Fruit fly (Drosophila melanogaster) whole organism, embryonic: ENCODE results near the gene CG12241.

ENCODE experiments used
- Awh ChIP-seq: fragments of 200-800 bp; sonication (Bioruptor generic); IDR thresholded peaks from 2 replicates; pipeline ENCODE4, ENCODE4 v1.3.6; 2022; ENCODE audit warnings: missing biosample characterization, missing genetic modification characterization
- Bdp1 ChIP-seq: fragments of 200-800 bp; sonication (Bioruptor generic); optimal IDR thresholded peaks from 3 replicates; lab custom pipeline; 2016; ENCODE audit warnings: missing biosample characterization, missing genetic modification characterization
- CG10565 ChIP-seq: fragments of 200-800 bp; sonication (Bioruptor generic); optimal IDR thresholded peaks from 3 replicates; lab custom pipeline; 2016; ENCODE audit warnings: missing biosample characterization, mild to moderate bottlenecking, missing genetic modification characterization
- CG10654 ChIP-seq: fragments of 200-800 bp; sonication (Bioruptor generic); optimal IDR thresholded peaks from 2 replicates; lab custom pipeline; 2016; ENCODE audit warnings: missing biosample characterization, missing genetic modification characterization
- CG11093 ChIP-seq: fragments of 200-800 bp; sonication (Bioruptor generic); IDR thresholded peaks from 3 replicates; pipeline ENCODE4 v1.3.6; 2022; ENCODE audit warnings: missing biosample characterization, missing genetic modification characterization
- CG13424 ChIP-seq: fragments of 200-800 bp; sonication (Bioruptor generic); optimal IDR thresholded peaks from 2 replicates; lab custom pipeline; 2019; ENCODE audit warnings: missing biosample characterization, mild to moderate bottlenecking, missing genetic modification characterization, moderate library complexity
- CG14014 ChIP-seq: fragments of 200-800 bp; sonication (Bioruptor generic); IDR thresholded peaks from 2 replicates; pipeline ENCODE4 v1.3.6; 2022; ENCODE audit warnings: missing biosample characterization, missing genetic modification characterization
- CG14667 ChIP-seq: fragments of 200-800 bp; sonication (Bioruptor generic); IDR thresholded peaks from 2 replicates; pipeline ENCODE4 v1.3.6; 2022; ENCODE audit warnings: missing biosample characterization, missing genetic modification characterization
- CG15514 ChIP-seq: fragments of 200-800 bp; sonication (Bioruptor generic); optimal IDR thresholded peaks from 3 replicates; lab custom pipeline; 2017; ENCODE audit warnings: missing biosample characterization, missing genetic modification characterization, mild to moderate bottlenecking, moderate library complexity, missing genetic modification reagents
- CG16813 ChIP-seq: fragments of 200-800 bp; sonication (Bioruptor generic); IDR thresholded peaks from 3 replicates; pipeline ENCODE4 v1.3.6; 2022; ENCODE audit warnings: missing biosample characterization, missing genetic modification characterization; ENCODE audit not compliant: partially characterized antibody
- CG2875 ChIP-seq: fragments of 200-800 bp; sonication (Bioruptor generic); optimal IDR thresholded peaks from 2 replicates; lab custom pipeline; 2017; ENCODE audit warnings: missing biosample characterization, mild to moderate bottlenecking, missing genetic modification characterization, missing genetic modification reagents
- CG30431 ChIP-seq: fragments of 200-800 bp; sonication (Bioruptor generic); optimal IDR thresholded peaks from 2 replicates; lab custom pipeline; 2017; ENCODE audit warnings: missing biosample characterization, missing genetic modification characterization
- CG31365 ChIP-seq: fragments of 200-800 bp; sonication (Bioruptor generic); optimal IDR thresholded peaks from 2 replicates; lab custom pipeline; 2018; ENCODE audit warnings: missing biosample characterization, mild to moderate bottlenecking, missing genetic modification characterization
- CG34376 ChIP-seq: fragments of 200-800 bp; sonication (Bioruptor generic); optimal IDR thresholded peaks from 2 replicates; lab custom pipeline; 2018; ENCODE audit warnings: missing biosample characterization, mild to moderate bottlenecking, missing genetic modification characterization
- CG6175 ChIP-seq: fragments of 200-800 bp; sonication (Bioruptor generic); IDR thresholded peaks from 3 replicates; pipeline ENCODE4 v1.3.6; 2022; ENCODE audit warnings: missing biosample characterization, missing genetic modification characterization
- CG6254 ChIP-seq: fragments of 200-800 bp; sonication (Bioruptor generic); optimal IDR thresholded peaks from 3 replicates; lab custom pipeline; 2017; ENCODE audit warnings: mild to moderate bottlenecking, missing biosample characterization, missing genetic modification reagents, missing genetic modification characterization
- CG7357 ChIP-seq: fragments of 200-800 bp; sonication (Bioruptor generic); IDR thresholded peaks from 3 replicates; pipeline ENCODE4 v1.3.6; 2022; ENCODE audit warnings: missing biosample characterization, missing genetic modification characterization
- CG8944 ChIP-seq: fragments of 200-800 bp; sonication (Bioruptor generic); optimal IDR thresholded peaks from 3 replicates; lab custom pipeline; 2016; ENCODE audit warnings: missing biosample characterization, missing genetic modification characterization
- Dll ChIP-seq: fragments of 200-800 bp; sonication (Bioruptor generic); IDR thresholded peaks from 4 replicates; pipeline ENCODE4 v1.3.6; 2022; ENCODE audit warnings: missing biosample characterization, missing genetic modification characterization; ENCODE audit not compliant: partially characterized antibody
- Elba2 ChIP-seq: fragments of 200-800 bp; sonication (Bioruptor generic); optimal IDR thresholded peaks from 3 replicates; lab custom pipeline; 2016; ENCODE audit warnings: missing biosample characterization, missing genetic modification characterization
- Fer1 ChIP-seq: fragments of 200-800 bp; sonication (Bioruptor generic); optimal IDR thresholded peaks from 2 replicates; lab custom pipeline; 2017; ENCODE audit warnings: missing biosample characterization, mild to moderate bottlenecking, missing genetic modification characterization
- H15 ChIP-seq: fragments of 200-800 bp; sonication (Bioruptor generic); IDR thresholded peaks from 3 replicates; pipeline ENCODE4 v1.3.6; 2022; ENCODE audit warnings: missing biosample characterization, missing genetic modification characterization
- Hmr ChIP-seq: fragments of 200-800 bp; sonication (Bioruptor generic); optimal IDR thresholded peaks from 3 replicates; lab custom pipeline; 2017; ENCODE audit warnings: mild to moderate bottlenecking, missing biosample characterization, missing genetic modification reagents, missing genetic modification characterization
- Hr3 ChIP-seq: fragments of 200-800 bp; sonication (Bioruptor generic); optimal IDR thresholded peaks from 3 replicates; lab custom pipeline; 2016; ENCODE audit warnings: missing biosample characterization, missing genetic modification characterization
- MESR4 ChIP-seq: fragments of 200-800 bp; sonication (Bioruptor generic); optimal IDR thresholded peaks from 2 replicates; lab custom pipeline; 2018; ENCODE audit warnings: missing biosample characterization, mild to moderate bottlenecking, missing genetic modification characterization, moderate library complexity
- MTF-1 ChIP-seq: fragments of 200-800 bp; sonication (Bioruptor generic); optimal IDR thresholded peaks from 2 replicates; lab custom pipeline; 2018; ENCODE audit warnings: missing biosample characterization, mild to moderate bottlenecking, missing genetic modification characterization, borderline replicate concordance
- Mrtf ChIP-seq: fragments of 200-800 bp; sonication (Bioruptor generic); IDR thresholded peaks from 3 replicates; pipeline ENCODE4 v1.3.6; 2022; ENCODE audit warnings: missing biosample characterization, missing genetic modification characterization
- Neu2 ChIP-seq: fragments of 200-800 bp; sonication (Bioruptor generic); optimal IDR thresholded peaks from 3 replicates; lab custom pipeline; 2016; ENCODE audit warnings: missing biosample characterization, missing genetic modification characterization, borderline replicate concordance
- Optix ChIP-seq: fragments of 200-800 bp; sonication (Bioruptor generic); IDR thresholded peaks from 3 replicates; pipeline ENCODE4 v1.3.6; 2022; ENCODE audit warnings: missing biosample characterization, missing genetic modification characterization
- PHDP ChIP-seq: fragments of 200-800 bp; sonication (Bioruptor generic); optimal IDR thresholded peaks from 3 replicates; lab custom pipeline; 2018; ENCODE audit warnings: missing biosample characterization, mild to moderate bottlenecking, missing genetic modification characterization, moderate library complexity
- Usf ChIP-seq: fragments of 200-800 bp; sonication (Bioruptor generic); optimal IDR thresholded peaks from 2 replicates; lab custom pipeline; 2017; ENCODE audit warnings: missing genotype, missing biosample characterization, missing genetic modification characterization
- Vsx1 ChIP-seq: fragments of 200-800 bp; sonication (Bioruptor generic); optimal IDR thresholded peaks from 2 replicates; lab custom pipeline; 2017; ENCODE audit warnings: missing biosample characterization, mild to moderate bottlenecking, missing genetic modification characterization, missing genetic modification reagents
- YL-1 ChIP-seq: fragments of 200-800 bp; sonication (Bioruptor generic); optimal IDR thresholded peaks from 3 replicates; lab custom pipeline; 2017; ENCODE audit warnings: missing biosample characterization, mild to moderate bottlenecking, missing genetic modification characterization
- ase ChIP-seq: fragments of 200-800 bp; sonication (Bioruptor generic); IDR thresholded peaks from 3 replicates; pipeline ENCODE4 v1.3.6; 2022; ENCODE audit warnings: missing biosample characterization, missing genetic modification characterization
- ato ChIP-seq: fragments of 200-800 bp; sonication (Bioruptor generic); IDR thresholded peaks from 2 replicates; pipeline ENCODE4 v1.3.6; 2022; ENCODE audit warnings: missing biosample characterization, missing genetic modification characterization; ENCODE audit not compliant: partially characterized antibody
- disco-r ChIP-seq: fragments of 200-800 bp; sonication (Bioruptor generic); optimal IDR thresholded peaks from 2 replicates; lab custom pipeline; 2016; ENCODE audit warnings: missing biosample characterization, missing genetic modification characterization
- fd102C ChIP-seq: fragments of 200-800 bp; sonication (Bioruptor generic); optimal IDR thresholded peaks from 2 replicates; lab custom pipeline; 2018; ENCODE audit warnings: missing biosample characterization, mild to moderate bottlenecking, missing genetic modification characterization, moderate library complexity
- her ChIP-seq: fragments of 200-800 bp; sonication (Bioruptor generic); optimal IDR thresholded peaks from 2 replicates; lab custom pipeline; 2016; ENCODE audit warnings: missing biosample characterization, missing genetic modification characterization
- luna ChIP-seq: fragments of 200-800 bp; sonication (Bioruptor generic); optimal IDR thresholded peaks from 2 replicates; lab custom pipeline; 2016; ENCODE audit warnings: missing biosample characterization, missing genetic modification characterization
- nerfin-2 ChIP-seq: fragments of 200-800 bp; sonication (Bioruptor generic); IDR thresholded peaks from 2 replicates; pipeline ENCODE4 v1.3.6; 2022; ENCODE audit warnings: missing biosample characterization, missing genetic modification characterization; ENCODE audit not compliant: partially characterized antibody
- odd ChIP-seq: fragments of 200-800 bp; sonication (Bioruptor generic); optimal IDR thresholded peaks from 2 replicates; lab custom pipeline; 2017; ENCODE audit warnings: missing biosample characterization, mild to moderate bottlenecking, missing genetic modification characterization
- org-1 ChIP-seq: fragments of 200-800 bp; sonication (Bioruptor generic); optimal IDR thresholded peaks from 2 replicates; lab custom pipeline; 2017; ENCODE audit warnings: missing biosample characterization, missing genetic modification characterization
- peb ChIP-seq: fragments of 200-800 bp; sonication (Bioruptor generic); IDR thresholded peaks from 2 replicates; pipeline ENCODE4 v1.3.6; 2022; ENCODE audit warnings: missing biosample characterization, missing genetic modification characterization
- pho ChIP-seq: fragments of 200-800 bp; sonication (Bioruptor generic); optimal IDR thresholded peaks from 2 replicates; lab custom pipeline; 2016; ENCODE audit warnings: missing biosample characterization, missing genetic modification characterization
- pzg ChIP-seq: fragments of 200-800 bp; sonication (Bioruptor generic); optimal IDR thresholded peaks from 3 replicates; lab custom pipeline; 2018; ENCODE audit warnings: missing biosample characterization, mild to moderate bottlenecking, missing genetic modification characterization, moderate library complexity
- sens ChIP-seq: fragments of 200-800 bp; sonication (Bioruptor generic); peaks from one replicate; lab custom pipeline; 2016; ENCODE audit warnings: missing biosample characterization, missing genetic modification characterization
- seq ChIP-seq: fragments of 200-800 bp; sonication (Bioruptor generic); IDR thresholded peaks from 2 replicates; pipeline ENCODE4 v1.3.6; 2022; ENCODE audit warnings: missing biosample characterization, missing genetic modification characterization
- slbo ChIP-seq: fragments of 200-800 bp; sonication (Bioruptor generic); IDR thresholded peaks from 2 replicates; pipeline ENCODE4 v1.3.6; 2022; ENCODE audit warnings: missing biosample characterization, missing genetic modification characterization
- sug ChIP-seq: fragments of 200-800 bp; optimal IDR thresholded peaks from 2 replicates; lab custom pipeline; 2019; ENCODE audit warnings: missing biosample characterization, mild to moderate bottlenecking, missing genetic modification characterization, moderate library complexity
- tap ChIP-seq: fragments of 200-800 bp; optimal IDR thresholded peaks from 3 replicates; lab custom pipeline; 2019; ENCODE audit warnings: missing biosample characterization, mild to moderate bottlenecking, missing genetic modification characterization, moderate library complexity

Gene CG12241

dm6 chr3R:15229329-15229876 is 10.3 kb downstream of the CG12241 start, which contains the start of the genes Art3 and mRpS10 (continued):
- TF ChIP-seq Neu2 (GFP tag; lab: Kevin White, UChicago) = peak; percentile 100
- peak; percentile 100 for TF ChIP-seq Awh
- TF ChIP-seq slbo (GFP tag; lab: Robert Waterston, UW) = peak; percentile 100
- TF ChIP-seq Hr3 = peak; percentile 100
- TF ChIP-seq tap = peak; percentile 100
- peak; percentile 100 for TF ChIP-seq sens
- peak; percentile 100 for TF ChIP-seq CG14667 (GFP tag; lab: Robert Waterston, UW)
- TF ChIP-seq MTF-1 (GFP tag; lab: Kevin White, UChicago) = peak; percentile 100
- peak; percentile 100 for TF ChIP-seq CG6175 (GFP tag; lab: Robert Waterston, UW)
- TF ChIP-seq pho = peak; percentile 100
- TF ChIP-seq Usf (GFP tag; lab: Kevin White, UChicago) = peak; percentile 100
- TF ChIP-seq CG14014 (GFP tag; lab: Robert Waterston, UW) = peak; percentile 100
- peak; percentile 100 for TF ChIP-seq YL-1 (GFP tag; lab: Kevin White, UChicago)
- TF ChIP-seq CG10565 (GFP tag; lab: Kevin White, UChicago) = peak; percentile 99
- TF ChIP-seq CG6254 (GFP tag; lab: Kevin White, UChicago) = peak; percentile 98
- peak; percentile 100 for TF ChIP-seq sug (tag; lab: Kevin White, UChicago)
- peak; percentile 100 for TF ChIP-seq peb
- peak; percentile 100 for TF ChIP-seq CG2875 (GFP tag; lab: Kevin White, UChicago)
- peak; percentile 99 for TF ChIP-seq odd (GFP tag; lab: Kevin White, UChicago)
- TF ChIP-seq CG8944 = peak; percentile 100
- peak; percentile 100 for TF ChIP-seq Hmr (GFP tag; lab: Kevin White, UChicago)
- peak; percentile 100 for TF ChIP-seq Mrtf
- TF ChIP-seq Elba2 (GFP tag; lab: Kevin White, UChicago) = peak; percentile 100
- peak; percentile 100 for TF ChIP-seq CG11093
- peak; percentile 100 for TF ChIP-seq ase (GFP tag; lab: Robert Waterston, UW)
- peak; percentile 99 for TF ChIP-seq Vsx1 (GFP tag; lab: Kevin White, UChicago)
- peak; percentile 88; the same call in 2 of the 3 replicates for TF ChIP-seq Optix (GFP tag; lab: Robert Waterston, UW)
- no peak for TF ChIP-seq CG16813 (GFP tag; lab: Robert Waterston, UW)
- no peak for TF ChIP-seq nerfin-2
- peak; percentile 100 for TF ChIP-seq seq (GFP tag; lab: Robert Waterston, UW)
- TF ChIP-seq CG30431 (GFP tag; lab: Kevin White, UChicago) = peak; percentile 100
- TF ChIP-seq luna (GFP tag; lab: Kevin White, UChicago) = peak; percentile 99
- peak; percentile 100 for TF ChIP-seq Fer1 (GFP tag; lab: Kevin White, UChicago)
- peak; percentile 99 for TF ChIP-seq CG7357 (GFP tag; lab: Robert Waterston, UW)
- TF ChIP-seq CG34376 = peak; percentile 100
- peak; percentile 100 for TF ChIP-seq PHDP (tag; lab: Kevin White, UChicago)
- peak; percentile 99 for TF ChIP-seq fd102C (GFP tag; lab: Kevin White, UChicago)
- TF ChIP-seq Bdp1 (GFP tag; lab: Kevin White, UChicago) = peak; percentile 96
- peak; percentile 100 for TF ChIP-seq CG10654
- TF ChIP-seq H15 (GFP tag; lab: Robert Waterston, UW) = peak; percentile 100
- TF ChIP-seq ato (GFP tag; lab: Robert Waterston, UW) = no peak
- peak; percentile 100 for TF ChIP-seq org-1 (GFP tag; lab: Kevin White, UChicago)
- TF ChIP-seq CG13424 (tag; lab: Kevin White, UChicago) = peak; percentile 100
- peak; percentile 96 for TF ChIP-seq CG15514 (GFP tag; lab: Kevin White, UChicago)
- peak; percentile 76 for TF ChIP-seq pzg (GFP tag; lab: Kevin White, UChicago)
- TF ChIP-seq her = peak; percentile 98
- TF ChIP-seq disco-r = peak; percentile 100
- TF ChIP-seq Dll = no peak
- peak; percentile 93 for TF ChIP-seq MESR4 (GFP tag; lab: Kevin White, UChicago)
- peak; percentile 95 for TF ChIP-seq CG31365
